Fruit fly (Drosophila melanogaster) whole organism, prepupa: ENCODE measurements around the gene CG6481.

Experiments used
- Blimp-1 ChIP-seq: fragments of 200-800 bp; sonication (Bioruptor generic); optimal IDR thresholded peaks from 3 replicates; lab custom pipeline; 2017; ENCODE audit warnings: missing biosample characterization, missing genetic modification characterization, mild to moderate bottlenecking, moderate library complexity, missing genetic modification reagents
- CG10631 ChIP-seq: fragments of 200-800 bp; sonication (Bioruptor generic); optimal IDR thresholded peaks from 2 replicates; lab custom pipeline; 2016; ENCODE audit warnings: missing biosample characterization, missing genetic modification characterization
- CG10669 ChIP-seq: fragments of 200-800 bp; sonication (Bioruptor generic); optimal IDR thresholded peaks from 3 replicates; lab custom pipeline; 2018; ENCODE audit warnings: missing biosample characterization, mild to moderate bottlenecking, missing genetic modification characterization, moderate library complexity
- CG11294 ChIP-seq: fragments of 200-800 bp; sonication (Bioruptor generic); IDR thresholded peaks from 2 replicates; pipeline ENCODE4 v1.3.6; 2022; ENCODE audit warnings: missing biosample characterization, missing genetic modification characterization
- CG11762 ChIP-seq: fragments of 200-800 bp; sonication (Bioruptor generic); optimal IDR thresholded peaks from 3 replicates; lab custom pipeline; 2016; ENCODE audit warnings: missing biosample characterization, missing genetic modification characterization; ENCODE audit not compliant: insufficient read depth
- CG11902 ChIP-seq: fragments of 200-800 bp; sonication (Bioruptor generic); optimal IDR thresholded peaks from 3 replicates; lab custom pipeline; 2016; ENCODE audit warnings: missing biosample characterization, missing genetic modification characterization
- CG15336 ChIP-seq: fragments of 200-800 bp; sonication (Bioruptor generic); IDR thresholded peaks from 2 replicates; pipeline ENCODE4 v1.3.6; 2022; ENCODE audit warnings: missing biosample characterization, missing genetic modification characterization
- CG31627 ChIP-seq: fragments of 200-800 bp; sonication (Bioruptor generic); optimal IDR thresholded peaks from 3 replicates; lab custom pipeline; 2016; ENCODE audit warnings: missing biosample characterization, missing genetic modification characterization
- CG32006 ChIP-seq: fragments of 200-800 bp; sonication (Bioruptor generic); optimal IDR thresholded peaks from 3 replicates; lab custom pipeline; 2017; ENCODE audit warnings: missing biosample characterization, mild to moderate bottlenecking, missing genetic modification characterization
- CG34406 ChIP-seq: fragments of 200-800 bp; sonication (Bioruptor generic); optimal IDR thresholded peaks from 3 replicates; lab custom pipeline; 2016; ENCODE audit warnings: missing biosample characterization, missing genetic modification characterization
- CG4318 ChIP-seq: fragments of 200-800 bp; sonication (Bioruptor generic); optimal IDR thresholded peaks from 3 replicates; lab custom pipeline; 2017; ENCODE audit warnings: missing biosample characterization, mild to moderate bottlenecking, missing genetic modification characterization
- CG6276 ChIP-seq: fragments of 200-800 bp; sonication (Bioruptor generic); optimal IDR thresholded peaks from 2 replicates; lab custom pipeline; 2017; ENCODE audit warnings: missing biosample characterization, mild to moderate bottlenecking, missing genetic modification characterization
- CG6792 ChIP-seq: fragments of 200-800 bp; sonication (Bioruptor generic); optimal IDR thresholded peaks from 3 replicates; lab custom pipeline; 2016; ENCODE audit warnings: missing biosample characterization, missing genetic modification characterization
- CG8319 ChIP-seq: fragments of 200-800 bp; sonication (Bioruptor generic); optimal IDR thresholded peaks from 3 replicates; lab custom pipeline; 2016; ENCODE audit warnings: missing biosample characterization, missing genetic modification characterization
- Eip78C ChIP-seq: fragments of 200-800 bp; sonication (Bioruptor generic); peaks from one replicate; lab custom pipeline; 2016; ENCODE audit warnings: missing biosample characterization, missing genetic modification characterization
- Ets21C ChIP-seq: fragments of 200-800 bp; sonication (Bioruptor generic); optimal IDR thresholded peaks from 3 replicates; lab custom pipeline; 2016; ENCODE audit warnings: missing biosample characterization, missing genetic modification characterization
- Ets96B ChIP-seq: fragments of 200-800 bp; optimal IDR thresholded peaks from 2 replicates; lab custom pipeline; 2019; ENCODE audit warnings: missing biosample characterization, mild to moderate bottlenecking, missing genetic modification characterization, moderate library complexity
- Gug ChIP-seq: fragments of 200-800 bp; sonication (Bioruptor generic); IDR thresholded peaks from 2 replicates; pipeline ENCODE4 v1.3.6; 2022; ENCODE audit warnings: missing biosample characterization, missing genetic modification characterization
- Hr39 ChIP-seq: fragments of 200-800 bp; sonication (Bioruptor generic); optimal IDR thresholded peaks from 2 replicates; lab custom pipeline; 2016; ENCODE audit warnings: missing biosample characterization, missing genetic modification characterization
- Hr4 ChIP-seq: fragments of 200-800 bp; sonication (Bioruptor generic); optimal IDR thresholded peaks from 3 replicates; lab custom pipeline; 2016; ENCODE audit warnings: missing biosample characterization, missing genetic modification characterization
- OdsH ChIP-seq: fragments of 200-800 bp; sonication (Bioruptor generic); optimal IDR thresholded peaks from 3 replicates; lab custom pipeline; 2016; ENCODE audit warnings: missing biosample characterization, missing genetic modification characterization
- Sox102F ChIP-seq: fragments of 200-800 bp; sonication (Bioruptor generic); optimal IDR thresholded peaks from 2 replicates; lab custom pipeline; 2016; ENCODE audit warnings: missing biosample characterization, mild to moderate bottlenecking, missing genetic modification characterization
- Sox14 ChIP-seq: fragments of 200-800 bp; sonication (Bioruptor generic); optimal IDR thresholded peaks from 3 replicates; lab custom pipeline; 2016; ENCODE audit warnings: missing biosample characterization, missing genetic modification characterization
- Sox15 ChIP-seq: fragments of 200-800 bp; sonication (Bioruptor generic); optimal IDR thresholded peaks from 3 replicates; lab custom pipeline; 2016; ENCODE audit warnings: missing biosample characterization, missing genetic modification characterization
- achi ChIP-seq: fragments of 200-800 bp; sonication (Bioruptor generic); optimal IDR thresholded peaks from 3 replicates; lab custom pipeline; 2016; ENCODE audit warnings: missing biosample characterization, missing genetic modification characterization
- acj6 ChIP-seq: fragments of 200-800 bp; sonication (Bioruptor generic); optimal IDR thresholded peaks from 3 replicates; lab custom pipeline; 2016; ENCODE audit warnings: missing biosample characterization, missing genetic modification characterization
- cyc ChIP-seq: fragments of 200-800 bp; sonication (Bioruptor generic); optimal IDR thresholded peaks from 3 replicates; lab custom pipeline; 2016; ENCODE audit warnings: missing biosample characterization, missing genetic modification characterization
- dac ChIP-seq: fragments of 200-800 bp; sonication (Bioruptor generic); optimal IDR thresholded peaks from 2 replicates; lab custom pipeline; 2017; ENCODE audit warnings: missing biosample characterization, mild to moderate bottlenecking, missing genetic modification characterization
- dsx ChIP-seq: fragments of 200-800 bp; optimal IDR thresholded peaks from 3 replicates; lab custom pipeline; 2019; ENCODE audit warnings: missing biosample characterization, mild to moderate bottlenecking, missing genetic modification characterization, moderate library complexity; ENCODE audit not compliant: poor library complexity, severe bottlenecking
- eg ChIP-seq: fragments of 200-800 bp; sonication (Bioruptor generic); IDR thresholded peaks from 3 replicates; pipeline ENCODE4 v1.3.6; 2022; ENCODE audit warnings: missing biosample characterization, missing genetic modification characterization
- esn ChIP-seq: fragments of 200-800 bp; sonication (Bioruptor generic); optimal IDR thresholded peaks from 2 replicates; lab custom pipeline; 2016; ENCODE audit warnings: missing biosample characterization, mild to moderate bottlenecking, missing genetic modification characterization, moderate library complexity
- fd59A ChIP-seq: fragments of 200-800 bp; sonication (Bioruptor generic); optimal IDR thresholded peaks from 2 replicates; lab custom pipeline; 2017; ENCODE audit warnings: missing biosample characterization, mild to moderate bottlenecking, missing genetic modification characterization, missing genetic modification reagents
- fd85E ChIP-seq: fragments of 200-800 bp; sonication (Bioruptor generic); optimal IDR thresholded peaks from 3 replicates; lab custom pipeline; 2016; ENCODE audit warnings: missing biosample characterization, missing genetic modification characterization
- fkh ChIP-seq: fragments of 200-800 bp; sonication (Bioruptor generic); optimal IDR thresholded peaks from 3 replicates; lab custom pipeline; 2017; ENCODE audit warnings: missing biosample characterization, mild to moderate bottlenecking, missing genetic modification characterization, moderate library complexity
- lz ChIP-seq: fragments of 200-800 bp; sonication (Bioruptor generic); optimal IDR thresholded peaks from 3 replicates; lab custom pipeline; 2016; ENCODE audit warnings: missing biosample characterization, missing genetic modification characterization
- net ChIP-seq: fragments of 200-800 bp; sonication (Bioruptor generic); optimal IDR thresholded peaks from 3 replicates; lab custom pipeline; 2016; ENCODE audit warnings: missing biosample characterization, missing genetic modification characterization
- pdm3 ChIP-seq: fragments of 200-800 bp; sonication (Bioruptor generic); optimal IDR thresholded peaks from 3 replicates; lab custom pipeline; 2016; ENCODE audit warnings: missing biosample characterization, missing genetic modification characterization
- spab ChIP-seq: fragments of 200-800 bp; sonication (Bioruptor generic); optimal IDR thresholded peaks from 2 replicates; lab custom pipeline; 2017; ENCODE audit warnings: missing biosample characterization, mild to moderate bottlenecking, missing genetic modification characterization, missing genetic modification reagents
- ss ChIP-seq, 2 experiments: fragments of 200-800 bp; sonication (Bioruptor generic); optimal IDR thresholded peaks; 2 replicates in 1 of 2; 3 replicates in 1 of 2; lab custom pipeline; 2017 to 2018; ENCODE audit warnings: mild to moderate bottlenecking in 2 of 2, missing biosample characterization in 2 of 2, missing genetic modification characterization in 2 of 2, moderate library complexity in 1 of 2
- svp ChIP-seq: fragments of 200-800 bp; sonication (Bioruptor generic); peaks from one replicate; lab custom pipeline; 2016; ENCODE audit warnings: missing biosample characterization, missing genetic modification characterization
- topi ChIP-seq: fragments of 200-800 bp; sonication (Bioruptor generic); optimal IDR thresholded peaks from 3 replicates; lab custom pipeline; 2016; ENCODE audit warnings: missing biosample characterization, missing genetic modification characterization
- vri ChIP-seq: fragments of 200-800 bp; sonication (Bioruptor generic); optimal IDR thresholded peaks from 3 replicates; lab custom pipeline; 2016; ENCODE audit warnings: missing biosample characterization, mild to moderate bottlenecking, missing genetic modification characterization

CG6481 gene

dm6 chrX:18499679-18500187, 22.5 kb downstream of the CG6481 start, which contains the start of the genes Pgant7 and Xrcc2:
Gene Pgant7, minus strand, starts transcription at chrX:18499986.
Gene Xrcc2, plus strand, starts transcription at chrX:18500127.
- TF ChIP-seq CG11294 (GFP tag; lab: Robert Waterston, UW) = no peak
- TF ChIP-seq fd59A (GFP tag; lab: Kevin White, UChicago) = no peak
- no peak for TF ChIP-seq CG6792 (GFP tag; lab: Kevin White, UChicago)
- peak; percentile 3 for TF ChIP-seq esn (GFP tag; lab: Kevin White, UChicago)
- peak in 1 of 2 experiments; percentile 8 for TF ChIP-seq ss (GFP tag; optimal IDR thresholded peaks at IDR 0.05; lab: Kevin White, UChicago)
- TF ChIP-seq CG15336 (GFP tag; lab: Robert Waterston, UW) = no peak
- TF ChIP-seq Sox14 = peak; percentile 88
- TF ChIP-seq Sox102F (GFP tag; lab: Kevin White, UChicago) = no peak
- TF ChIP-seq dsx = peak; percentile 9
- peak; percentile 38 for TF ChIP-seq Eip78C

dm6 chrX:18494165-18494740, 28.0 kb downstream of the CG6481 start, which contains the start of gene CG15043:
Gene CG15043, minus strand, starts transcription at chrX:18494168.
- TF ChIP-seq esn (GFP tag; lab: Kevin White, UChicago) = no peak
- no peak for TF ChIP-seq dsx
- no peak for TF ChIP-seq OdsH (GFP tag; lab: Kevin White, UChicago)
- peak; percentile 85 for TF ChIP-seq svp (GFP tag; lab: Kevin White, UChicago)
- TF ChIP-seq spab (GFP tag; lab: Kevin White, UChicago) = no peak
- no peak for TF ChIP-seq CG6792 (GFP tag; lab: Kevin White, UChicago)
- no peak for TF ChIP-seq vri
- TF ChIP-seq Eip78C = peak; percentile 13
- no peak for TF ChIP-seq CG11902
- peak; percentile 13 for TF ChIP-seq cyc (GFP tag; lab: Kevin White, UChicago)
- TF ChIP-seq CG15336 (GFP tag; lab: Robert Waterston, UW) = no peak
- TF ChIP-seq CG32006 (GFP tag; lab: Kevin White, UChicago) = no peak
- TF ChIP-seq CG34406 = no peak
- TF ChIP-seq, all 60 proteins: peak for 3

dm6 chrX:18491941-18492340, 30.3 kb downstream of the CG6481 start, which contains the start of gene CG15044:
Gene CG15044, minus strand, starts transcription at chrX:18492006.
- TF ChIP-seq eg (GFP tag; lab: Robert Waterston, UW) = no peak
- no peak for TF ChIP-seq achi (GFP tag; lab: Kevin White, UChicago)
- TF ChIP-seq fkh (GFP tag; lab: Kevin White, UChicago) = no peak
- TF ChIP-seq topi (GFP tag; lab: Kevin White, UChicago) = no peak
- no peak for TF ChIP-seq fd59A (GFP tag; lab: Kevin White, UChicago)
- no peak for TF ChIP-seq CG15336 (GFP tag; lab: Robert Waterston, UW)
- no peak for TF ChIP-seq CG4318 (GFP tag; lab: Kevin White, UChicago)
- TF ChIP-seq Sox102F (GFP tag; lab: Kevin White, UChicago) = no peak
- no peak for TF ChIP-seq Sox15 (GFP tag; lab: Kevin White, UChicago)
- no peak for TF ChIP-seq lz (GFP tag; lab: Kevin White, UChicago)
- no peak for TF ChIP-seq Hr39 (GFP tag; lab: Kevin White, UChicago)
- TF ChIP-seq CG8319 = no peak
- no peak for TF ChIP-seq cyc (GFP tag; lab: Kevin White, UChicago)
- TF ChIP-seq, all 60 proteins: peak for 0

dm6 chrX:18489509-18489908, 32.7 kb downstream of the CG6481 start, which contains the start of gene CG15046:
Gene CG15046, minus strand, starts transcription at chrX:18489620.
- no peak for TF ChIP-seq CG8319
- no peak for TF ChIP-seq esn (GFP tag; lab: Kevin White, UChicago)
- TF ChIP-seq Gug (GFP tag; lab: Robert Waterston, UW) = no peak
- no peak for TF ChIP-seq pdm3 (GFP tag; lab: Kevin White, UChicago)
- TF ChIP-seq CG6792 (GFP tag; lab: Kevin White, UChicago) = no peak
- no peak for TF ChIP-seq ss (GFP tag; optimal IDR thresholded peaks at IDR 0.05; lab: Kevin White, UChicago)
- TF ChIP-seq Blimp-1 = no peak
- peak; percentile 15 for TF ChIP-seq CG6276 (GFP tag; lab: Kevin White, UChicago)
- TF ChIP-seq CG11294 (GFP tag; lab: Robert Waterston, UW) = no peak
- no peak for TF ChIP-seq Hr4 (GFP tag; lab: Kevin White, UChicago)
- TF ChIP-seq Sox15 (GFP tag; lab: Kevin White, UChicago) = no peak
- no peak for TF ChIP-seq CG31627
- TF ChIP-seq CG34406 = no peak
- no peak for TF ChIP-seq CG11762 (GFP tag; lab: Kevin White, UChicago)
- no peak for TF ChIP-seq fd59A (GFP tag; lab: Kevin White, UChicago)
- TF ChIP-seq net (GFP tag; lab: Kevin White, UChicago) = no peak
- TF ChIP-seq CG10631 (GFP tag; lab: Kevin White, UChicago) = no peak
- no peak for TF ChIP-seq fd85E (GFP tag; lab: Kevin White, UChicago)
- TF ChIP-seq OdsH (GFP tag; lab: Kevin White, UChicago) = no peak
- TF ChIP-seq Sox14 = no peak
- no peak for TF ChIP-seq CG10669
- no peak for TF ChIP-seq Ets21C
- peak; percentile 52 for TF ChIP-seq Eip78C
- TF ChIP-seq dac (GFP tag; lab: Kevin White, UChicago) = no peak
- TF ChIP-seq Ets96B (tag; lab: Kevin White, UChicago) = no peak
- TF ChIP-seq acj6 (GFP tag; lab: Kevin White, UChicago) = no peak
